Fruit fly (Drosophila melanogaster): ENCODE results near the gene CAHbeta.

dm6 chr3R:9030750-9031128 is 50.1 kb downstream of the CAHbeta start:
- TF ChIP-seq CG8478 (optimal IDR thresholded peaks at IDR 0.05), result no peak
- no peak for TF ChIP-seq psq (optimal IDR thresholded peaks at IDR 0.05)
